Worm (Caenorhabditis elegans) whole organism, L3 larva: ENCODE data around the gene H25K10.1.

Source experiments
- ZK546.5 ChIP-seq: sonication (generic microtip); optimal IDR thresholded peaks from 2 replicates; lab custom pipeline; 2017; ENCODE audit warnings: missing biosample characterization, missing genetic modification characterization
- ama-1 ChIP-seq: fragments of 150-350 bp; optimal IDR thresholded peaks from 2 replicates; lab custom pipeline; 2018
- ceh-82 ChIP-seq: fragments of 150-350 bp; optimal IDR thresholded peaks from 2 replicates; lab custom pipeline; 2014; ENCODE audit warnings: missing biosample characterization, missing genetic modification characterization
- nhr-77 ChIP-seq: fragments of 150-350 bp; optimal IDR thresholded peaks from 2 replicates; lab custom pipeline; 2014; ENCODE audit warnings: missing biosample characterization, missing genetic modification characterization
- pha-4 ChIP-seq: fragments of 150-350 bp; optimal IDR thresholded peaks from 2 replicates; lab custom pipeline; 2014; ENCODE audit warnings: missing biosample characterization, missing genetic modification reagents, missing genetic modification characterization
- snpc-4 ChIP-seq: fragments of 150-350 bp; optimal IDR thresholded peaks from 2 replicates; lab custom pipeline; 2014; ENCODE audit warnings: missing biosample characterization, missing genetic modification characterization
- tbx-2 ChIP-seq: sonication (generic microtip); optimal IDR thresholded peaks from 2 replicates; lab custom pipeline; 2016; ENCODE audit warnings: mild to moderate bottlenecking, missing genetic modification characterization, missing compliant biosample characterization
- unc-39 ChIP-seq: sonication (generic microtip); optimal IDR thresholded peaks from 4 replicates; lab custom pipeline; 2017; ENCODE audit warnings: missing biosample characterization, missing genetic modification characterization
- unc-62 ChIP-seq: fragments of 150-350 bp; sonication (generic microtip); optimal IDR thresholded peaks from 4 replicates; lab custom pipeline; 2014; ENCODE audit warnings: missing biosample characterization, missing genetic modification reagents, missing genetic modification characterization

ce11 chrIV:16178433-16178832 lies 23.7 kb upstream of the H25K10.1 start:
- TF ChIP-seq unc-62 (GFP tag; lab: Kevin White, UChicago) (no peak), ama-1 (lab: Kevin White, UChicago) (no peak), pha-4 (no peak), ZK546.5 (tag; lab: Kevin White, UChicago) (no peak), snpc-4 (tag; lab: Kevin White, UChicago) (no peak), ceh-82 (tag; lab: Kevin White, UChicago) (no peak), tbx-2 (no peak), unc-39 (tag; lab: Kevin White, UChicago) (no peak), nhr-77 (tag; lab: Kevin White, UChicago) (no peak)
